Worm (Caenorhabditis elegans) whole organism, L1 larva: Measurements from ENCODE around the gene deb-1.
A peak's percentile ranks its signal among the peaks of the same experiment; 100 is the strongest.

Experiments used
- alr-1 ChIP-seq: fragments of 200-800 bp; sonication (Bioruptor generic); optimal IDR thresholded peaks from 2 replicates; lab custom pipeline; 2018; ENCODE audit warnings: borderline replicate concordance, mild to moderate bottlenecking, missing genetic modification characterization, missing compliant biosample characterization
- ceh-88 ChIP-seq: fragments of 200-800 bp; sonication (Bioruptor generic); IDR thresholded peaks from 2 replicates; pipeline ENCODE4 v1.3.6; 2022; ENCODE audit warnings: missing genetic modification characterization, missing compliant biosample characterization
- ceh-90 ChIP-seq: sonication (generic microtip); optimal IDR thresholded peaks from 2 replicates; lab custom pipeline; 2016; ENCODE audit warnings: missing genetic modification characterization, missing compliant biosample characterization
- ces-1 ChIP-seq: fragments of 150-350 bp; optimal IDR thresholded peaks from 2 replicates; lab custom pipeline; 2014; ENCODE audit warnings: missing biosample characterization, missing genetic modification reagents, missing genetic modification characterization
- dsc-1 ChIP-seq: sonication (generic microtip); optimal IDR thresholded peaks from 2 replicates; lab custom pipeline; 2016; ENCODE audit warnings: mild to moderate bottlenecking, missing genetic modification characterization, missing compliant biosample characterization
- efl-1 ChIP-seq, 4 experiments: fragments of 150-350 bp; optimal IDR thresholded peaks in 3 of 4; peaks in 1 of 4; 1 replicate in 1 of 4; 2 replicates in 3 of 4; lab custom pipeline; 2014; ENCODE audit warnings: missing biosample characterization in 2 of 4, missing genetic modification characterization in 2 of 4, missing genetic modification reagents in 2 of 4
- efl-3 ChIP-seq: fragments of 200-800 bp; sonication (Bioruptor generic); optimal IDR thresholded peaks from 2 replicates; lab custom pipeline; 2018; ENCODE audit warnings: mild to moderate bottlenecking, missing genetic modification characterization, missing compliant biosample characterization
- egl-13 ChIP-seq: sonication (generic microtip); optimal IDR thresholded peaks from 2 replicates; lab custom pipeline; 2016; ENCODE audit warnings: missing genotype, missing genetic modification reagents, missing genetic modification characterization, missing compliant biosample characterization
- elt-2 ChIP-seq: sonication (generic microtip); optimal IDR thresholded peaks from 2 replicates; lab custom pipeline; 2016; ENCODE audit warnings: missing genetic modification characterization, mild to moderate bottlenecking, inconsistent platforms, missing compliant biosample characterization, missing genetic modification reagents
- fkh-10 ChIP-seq: sonication (generic microtip); optimal IDR thresholded peaks from 2 replicates; lab custom pipeline; 2017; ENCODE audit warnings: missing biosample characterization, missing genetic modification reagents, missing genetic modification characterization
- fkh-8 ChIP-seq: sonication (generic microtip); optimal IDR thresholded peaks from 2 replicates; lab custom pipeline; 2016; ENCODE audit warnings: mild to moderate bottlenecking, missing genetic modification characterization, missing compliant biosample characterization
- fos-1 ChIP-seq: fragments of 150-350 bp; optimal IDR thresholded peaks from 2 replicates; lab custom pipeline; 2014; ENCODE audit warnings: missing biosample characterization, missing genetic modification characterization
- grh-1 ChIP-seq: fragments of 200-800 bp; sonication (Bioruptor generic); IDR thresholded peaks from 2 replicates; pipeline ENCODE4 v1.3.6; 2022; ENCODE audit warnings: missing genetic modification reagents, missing genetic modification characterization, missing compliant biosample characterization
- hlh-17 ChIP-seq: fragments of 200-800 bp; sonication (Bioruptor generic); optimal IDR thresholded peaks from 2 replicates; lab custom pipeline; 2018; ENCODE audit warnings: missing genetic modification characterization, mild to moderate bottlenecking, missing compliant biosample characterization, moderate library complexity, borderline replicate concordance
- hlh-4 ChIP-seq: sonication (generic microtip); optimal IDR thresholded peaks from 2 replicates; lab custom pipeline; 2016; ENCODE audit warnings: mild to moderate bottlenecking, missing genetic modification characterization, missing compliant biosample characterization
- jun-1 ChIP-seq: fragments of 150-350 bp; optimal IDR thresholded peaks from 2 replicates; lab custom pipeline; 2014; ENCODE audit warnings: missing biosample characterization, missing genetic modification reagents, missing genetic modification characterization
- lin-13 ChIP-seq: fragments of 150-350 bp; optimal IDR thresholded peaks from 2 replicates; lab custom pipeline; 2014; ENCODE audit warnings: missing biosample characterization, missing genetic modification reagents, missing genetic modification characterization
- lin-14 ChIP-seq: fragments of 200-800 bp; sonication (Bioruptor generic); optimal IDR thresholded peaks from 2 replicates; lab custom pipeline; 2018; ENCODE audit warnings: mild to moderate bottlenecking, missing genetic modification characterization, moderate library complexity, missing compliant biosample characterization
- lin-15B ChIP-seq: fragments of 150-350 bp; sonication (generic microtip); optimal IDR thresholded peaks from 3 replicates; lab custom pipeline; 2014; ENCODE audit warnings: missing biosample characterization, missing genetic modification characterization
- lin-35 ChIP-seq, 2 experiments: fragments of 150-350 bp; optimal IDR thresholded peaks; 2 replicates each; lab custom pipeline; 2014; ENCODE audit warnings: missing biosample characterization in 2 of 2, missing genetic modification characterization in 2 of 2, missing genetic modification reagents in 2 of 2
- lir-3 ChIP-seq: sonication (generic microtip); optimal IDR thresholded peaks from 2 replicates; lab custom pipeline; 2016; ENCODE audit warnings: mild to moderate bottlenecking, missing genetic modification characterization, moderate library complexity, missing compliant biosample characterization; ENCODE audit not compliant: poor library complexity
- mdl-1 ChIP-seq, 2 experiments: fragments of 150-350 bp; optimal IDR thresholded peaks; 2 replicates each; lab custom pipeline; 2014 to 2017; ENCODE audit warnings: missing biosample characterization in 2 of 2, missing genetic modification characterization in 2 of 2, inconsistent platforms in 1 of 2
- mef-2 ChIP-seq: fragments of 150-350 bp; optimal IDR thresholded peaks from 2 replicates; lab custom pipeline; 2014; ENCODE audit warnings: missing biosample characterization, missing genetic modification characterization
- nhr-19 ChIP-seq: fragments of 200-800 bp; sonication (Bioruptor generic); conservative IDR thresholded peaks from 2 replicates; pipeline ENCODE4 v1.3.6; 2022; ENCODE audit warnings: missing genetic modification characterization, missing compliant biosample characterization
- nhr-20 ChIP-seq: sonication (generic microtip); optimal IDR thresholded peaks from 2 replicates; lab custom pipeline; 2016; ENCODE audit warnings: mild to moderate bottlenecking, missing genetic modification characterization, missing compliant biosample characterization
- nhr-237 ChIP-seq: fragments of 150-350 bp; optimal IDR thresholded peaks from 2 replicates; lab custom pipeline; 2014; ENCODE audit warnings: missing biosample characterization, missing genetic modification characterization
- nhr-28 ChIP-seq: fragments of 150-350 bp; optimal IDR thresholded peaks from 2 replicates; lab custom pipeline; 2014; ENCODE audit warnings: missing biosample characterization, missing genetic modification characterization
- nhr-71 ChIP-seq: sonication (generic microtip); optimal IDR thresholded peaks from 2 replicates; lab custom pipeline; 2016; ENCODE audit warnings: mild to moderate bottlenecking, missing genetic modification characterization, moderate library complexity, missing compliant biosample characterization
- pax-3 ChIP-seq: fragments of 200-800 bp; sonication (Bioruptor generic); optimal IDR thresholded peaks from 2 replicates; lab custom pipeline; 2018; ENCODE audit warnings: mild to moderate bottlenecking, missing genetic modification characterization, moderate library complexity, missing compliant biosample characterization
- skn-1 ChIP-seq: fragments of 150-350 bp; optimal IDR thresholded peaks from 2 replicates; lab custom pipeline; 2014; ENCODE audit warnings: missing biosample characterization, missing genetic modification characterization
- sox-4 ChIP-seq: sonication (generic microtip); optimal IDR thresholded peaks from 2 replicates; lab custom pipeline; 2016; ENCODE audit warnings: missing genetic modification characterization, missing compliant biosample characterization
- sptf-1 ChIP-seq: fragments of 150-350 bp; optimal IDR thresholded peaks from 2 replicates; lab custom pipeline; 2014; ENCODE audit warnings: missing biosample characterization, missing genetic modification characterization
- swsn-7 ChIP-seq: sonication (generic microtip); optimal IDR thresholded peaks from 2 replicates; lab custom pipeline; 2016; ENCODE audit warnings: missing genetic modification characterization, missing compliant biosample characterization
- tbx-2 ChIP-seq: sonication (generic microtip); optimal IDR thresholded peaks from 2 replicates; lab custom pipeline; 2016; ENCODE audit warnings: missing genetic modification characterization, missing compliant biosample characterization
- unc-130 ChIP-seq: fragments of 150-350 bp; optimal IDR thresholded peaks from 2 replicates; lab custom pipeline; 2017; ENCODE audit warnings: missing biosample characterization, missing genetic modification characterization, inconsistent platforms
- unc-62 ChIP-seq: fragments of 150-350 bp; optimal IDR thresholded peaks from 2 replicates; lab custom pipeline; 2014; ENCODE audit warnings: missing biosample characterization, missing genetic modification reagents, missing genetic modification characterization
- unc-86 ChIP-seq: sonication (generic microtip); optimal IDR thresholded peaks from 2 replicates; lab custom pipeline; 2016; ENCODE audit warnings: missing genetic modification characterization, missing compliant biosample characterization
- unc-98 ChIP-seq: fragments of 200-800 bp; sonication (Bioruptor generic); IDR thresholded peaks from 2 replicates; pipeline ENCODE4 v1.3.6; 2022; ENCODE audit warnings: missing genetic modification characterization, missing compliant biosample characterization
- xbp-1 ChIP-seq: sonication (generic microtip); optimal IDR thresholded peaks from 2 replicates; lab custom pipeline; 2016; ENCODE audit warnings: missing genetic modification characterization, missing compliant biosample characterization
- zip-4 ChIP-seq: fragments of 200-800 bp; sonication (Bioruptor generic); optimal IDR thresholded peaks from 2 replicates; lab custom pipeline; 2018; ENCODE audit warnings: mild to moderate bottlenecking, missing genetic modification characterization, moderate library complexity, missing compliant biosample characterization

Gene deb-1

DNA sequence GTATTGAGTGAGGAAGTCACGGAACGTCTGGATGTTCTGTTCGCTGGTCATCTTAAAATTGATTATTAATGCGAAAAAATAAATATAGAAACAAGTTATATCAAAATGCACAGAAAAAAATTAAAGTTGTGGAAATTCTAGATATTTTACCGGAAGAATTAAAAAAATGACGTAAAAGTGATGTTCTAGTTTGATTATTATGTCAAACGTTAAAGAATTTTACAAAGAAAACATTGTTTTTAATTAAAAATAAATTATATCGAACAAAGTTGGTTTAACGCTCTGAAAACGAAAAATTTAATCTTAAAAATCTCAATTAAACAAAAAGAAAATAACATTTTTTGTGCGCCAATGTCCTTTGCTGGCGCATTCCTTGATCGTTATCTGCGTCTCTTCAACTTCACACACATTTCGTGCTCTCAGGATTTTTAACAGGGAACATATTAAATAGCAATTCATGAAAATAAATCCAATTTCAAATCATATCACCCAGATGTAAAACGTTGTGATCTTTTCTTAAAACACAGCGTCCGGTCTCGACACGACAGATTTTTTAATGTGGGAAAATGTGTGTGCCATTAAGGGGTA lies 49.4 kb downstream of the deb-1 start, which contains the start of gene tin-9.1 (continued):
- TF ChIP-seq mdl-1 (tag; optimal IDR thresholded peaks at IDR 0.05; lab: Kevin White, UChicago) (peak in 1 of 2 experiments; percentile 72), ces-1 (GFP tag; lab: Kevin White, UChicago) (no peak), unc-130 (peak; percentile 67), ceh-90 (tag; lab: Kevin White, UChicago) (no peak), sox-4 (peak; percentile 32), lin-35 (GFP tag; optimal IDR thresholded peaks at IDR 0.05; lab: Kevin White, UChicago) (peak; percentile 84), unc-62 (GFP tag; lab: Kevin White, UChicago) (no peak), skn-1 (tag; lab: Kevin White, UChicago) (peak; percentile 89), nhr-71 (peak; percentile 92), tbx-2 (peak; percentile 84), mef-2 (tag; lab: Kevin White, UChicago) (peak; percentile 18), efl-1 (optimal IDR thresholded peaks at IDR 0.05; lab: Kevin White, UChicago) (peak; percentile 77 to 84), efl-1 (GFP tag; optimal IDR thresholded peaks at IDR 0.05 in 1 of 2; lab: Kevin White, UChicago) (peak; percentile 80 to 97), hlh-4 (tag; lab: Kevin White, UChicago) (no peak), lin-15B (tag; lab: Kevin White, UChicago) (peak; percentile 58), nhr-28 (tag; lab: Kevin White, UChicago) (no peak), jun-1 (peak; percentile 72), efl-3 (no peak), nhr-237 (tag; lab: Kevin White, UChicago) (peak; percentile 36), nhr-19 (GFP tag; lab: Robert Waterston, UW) (peak; percentile 91), swsn-7 (tag; lab: Kevin White, UChicago) (peak; percentile 87), grh-1 (GFP tag; lab: Robert Waterston, UW) (peak; percentile 57; the same call in 1 of the 2 replicates), hlh-17 (GFP tag; lab: Kevin White, UChicago) (no peak), sptf-1 (tag; lab: Kevin White, UChicago) (no peak), fkh-10 (GFP tag; lab: Kevin White, UChicago) (no peak), lin-14 (GFP tag; lab: Kevin White, UChicago) (peak; percentile 87), zip-4 (GFP tag; lab: Kevin White, UChicago) (peak; percentile 26), dsc-1 (tag; lab: Kevin White, UChicago) (peak; percentile 85), fos-1 (tag; lab: Kevin White, UChicago) (peak; percentile 68), alr-1 (tag; lab: Kevin White, UChicago) (no peak), elt-2 (peak; percentile 30), egl-13 (tag; lab: Kevin White, UChicago) (peak; percentile 72), unc-86 (tag; lab: Kevin White, UChicago) (peak; percentile 76)

DNA sequence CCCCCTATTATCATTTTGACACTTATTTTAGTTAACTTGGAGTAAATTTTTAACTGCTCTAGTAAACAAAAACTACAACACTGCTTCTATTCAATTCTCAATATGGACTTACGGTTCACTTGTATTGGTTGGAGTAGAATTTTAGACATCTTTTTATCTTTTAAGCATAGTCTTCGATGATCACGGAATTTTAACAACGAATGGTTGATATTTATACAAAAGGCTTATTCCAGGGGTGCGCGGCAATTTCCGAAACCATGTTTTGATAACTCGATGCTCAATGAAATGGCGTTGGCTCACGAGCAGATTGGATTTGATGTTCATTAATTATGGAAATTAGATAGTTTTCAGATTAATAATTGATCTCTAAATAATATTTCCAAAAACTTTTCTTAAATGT lies 50.6 kb downstream of the deb-1 start:
- no peak for TF ChIP-seq tbx-2
- no peak for TF ChIP-seq lir-3 (tag; lab: Kevin White, UChicago)
- TF ChIP-seq unc-98 (GFP tag; lab: Robert Waterston, UW): no peak
- no peak for TF ChIP-seq pax-3 (tag; lab: Kevin White, UChicago)
- TF ChIP-seq nhr-20 (tag; lab: Kevin White, UChicago): no peak
- no peak for TF ChIP-seq xbp-1
- no peak for TF ChIP-seq fkh-8 (tag; lab: Kevin White, UChicago)
- no peak for TF ChIP-seq lin-14 (GFP tag; lab: Kevin White, UChicago)
- no peak for TF ChIP-seq lin-13
- no peak for TF ChIP-seq hlh-4 (tag; lab: Kevin White, UChicago)
- TF ChIP-seq egl-13 (tag; lab: Kevin White, UChicago): no peak
- no peak for TF ChIP-seq ceh-88 (GFP tag; lab: Robert Waterston, UW)
- TF ChIP-seq, all 84 proteins: peak for 0
